Worm (Caenorhabditis elegans): ENCODE results near the gene F32D1.3.
"Not testable (repeated sequence)": the region's sequence is repeated elsewhere in the genome, so short reads cannot be mapped to it uniquely, and the experiment has no call there.

F32D1.3 gene

ce11 chrV:4372986-4373385 lies 11.6 kb upstream of the F32D1.3 start:
- no peak for TF ChIP-seq unc-62 (GFP tag; optimal IDR thresholded peaks at IDR 0.05)

- no peak for TF ChIP-seq unc-62 (GFP tag; optimal IDR thresholded peaks at IDR 0.05)
Observed at ce11 chrV:4371309-4371933, 10.1 kb upstream of the F32D1.3 start, which contains the start of the genes gmpr-1 and fipp-1. Gene gmpr-1, minus strand, starts transcription at chrV:4371383. Gene fipp-1, plus strand, starts transcription at chrV:4371807.

- no peak for TF ChIP-seq unc-62 (GFP tag; optimal IDR thresholded peaks at IDR 0.05)
Observed at ce11 chrV:4370515-4370914, 9.1 kb upstream of the F32D1.3 start.

- no peak for TF ChIP-seq unc-62 (GFP tag; optimal IDR thresholded peaks at IDR 0.05)
Observed at ce11 chrV:4366440-4366839, 5.1 kb upstream of the F32D1.3 start, which contains the start of gene F32D1.11. Gene F32D1.11, minus strand, starts transcription at chrV:4366540.

- no peak for TF ChIP-seq unc-62 (GFP tag; optimal IDR thresholded peaks at IDR 0.05)
Observed at ce11 chrV:4364517-4364916, 3.1 kb upstream of the F32D1.3 start, which contains the start of gene grl-13. Gene grl-13, minus strand, starts transcription at chrV:4364617.

- no peak for TF ChIP-seq unc-62 (GFP tag; optimal IDR thresholded peaks at IDR 0.05)
Observed at ce11 chrV:4360018-4360417, 1.4 kb downstream of the F32D1.3 start.

ce11 chrV:4359127-4359526 lies 2.2 kb downstream of the F32D1.3 start:
- TF ChIP-seq unc-62 (GFP tag; optimal IDR thresholded peaks at IDR 0.05), result no peak

ce11 chrV:4357369-4357768 lies 4.0 kb downstream of the F32D1.3 start:
- no peak for TF ChIP-seq unc-62 (GFP tag; optimal IDR thresholded peaks at IDR 0.05)

ce11 chrV:4356047-4356612 lies 5.2 kb downstream of the F32D1.3 start:
- TF ChIP-seq unc-62 (GFP tag; optimal IDR thresholded peaks at IDR 0.05), result no peak

ce11 chrV:4346799-4347198 lies 14.6 kb downstream of the F32D1.3 start, which contains the start of gene mcm-7:
Gene mcm-7, plus strand, starts transcription at chrV:4347166.
- no peak for TF ChIP-seq unc-62 (GFP tag; optimal IDR thresholded peaks at IDR 0.05)

- no peak for TF ChIP-seq unc-62 (GFP tag; optimal IDR thresholded peaks at IDR 0.05)
Observed at ce11 chrV:4346325-4346724, 15.0 kb downstream of the F32D1.3 start, which contains the start of gene hpo-18. Gene hpo-18, minus strand, starts transcription at chrV:4346425.

ce11 chrV:4345714-4346113 lies 15.7 kb downstream of the F32D1.3 start, which contains the start of gene figl-1:
Gene figl-1, minus strand, starts transcription at chrV:4345999.
- no peak for TF ChIP-seq unc-62 (GFP tag; optimal IDR thresholded peaks at IDR 0.05)

ce11 chrV:4341736-4342135 lies 19.6 kb downstream of the F32D1.3 start:
- no peak for TF ChIP-seq unc-62 (GFP tag; optimal IDR thresholded peaks at IDR 0.05)

- TF ChIP-seq unc-62 (GFP tag; optimal IDR thresholded peaks at IDR 0.05), result no peak
Observed at ce11 chrV:4341208-4341607, 20.2 kb downstream of the F32D1.3 start, which contains the start of gene glrx-3. Gene glrx-3, minus strand, starts transcription at chrV:4341308.

- no peak for TF ChIP-seq unc-62 (GFP tag; optimal IDR thresholded peaks at IDR 0.05)
Observed at ce11 chrV:4339479-4339878, 21.9 kb downstream of the F32D1.3 start.

- not testable (repeated sequence) for TF ChIP-seq unc-62 (GFP tag; optimal IDR thresholded peaks at IDR 0.05)
Observed at ce11 chrV:4336462-4336861, 24.9 kb downstream of the F32D1.3 start, which contains the start of gene irld-1. Gene irld-1, plus strand, starts transcription at chrV:4336762.

ce11 chrV:4332450-4332849 lies 28.9 kb downstream of the F32D1.3 start, which contains the start of gene oac-12:
Gene oac-12, minus strand, starts transcription at chrV:4332550.
- no peak for TF ChIP-seq unc-62 (GFP tag; optimal IDR thresholded peaks at IDR 0.05)

Data from whole organism, dauer.